Worm (Caenorhabditis elegans): ENCODE results near the gene vha-14.

DNA sequence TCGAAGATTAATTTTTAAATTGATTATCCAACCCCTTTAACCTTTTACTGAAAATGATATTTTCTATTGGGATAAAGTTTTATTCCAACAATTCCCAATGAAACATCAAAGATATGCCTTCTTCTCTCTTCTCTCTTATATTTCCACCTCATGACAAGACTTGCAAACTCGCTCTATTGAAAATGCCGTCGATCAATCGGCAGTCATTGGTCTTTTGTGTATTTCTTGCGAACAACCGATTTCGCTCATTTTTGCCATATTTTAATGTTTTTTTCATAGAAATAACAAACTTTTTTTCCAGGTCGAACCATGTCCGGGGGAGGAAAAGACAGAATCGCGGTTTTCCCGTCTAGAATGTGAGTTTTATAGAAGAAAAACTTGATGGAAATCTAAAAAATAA is at the start of gene vha-14:
- TF ChIP-seq lin-15B (tag; optimal IDR thresholded peaks at IDR 0.05): no peak
- TF ChIP-seq lsy-2 (tag; optimal IDR thresholded peaks at IDR 0.05): peak in 1 of 2 experiments; percentile 71
